Worm (Caenorhabditis elegans) whole organism, early embryonic: ENCODE results near the gene hgap-2.

Experiments
- B0310.2 ChIP-seq: sonication (generic microtip); optimal IDR thresholded peaks from 2 replicates; lab custom pipeline; 2016; ENCODE audit warnings: mild to moderate bottlenecking, missing genetic modification characterization, missing compliant biosample characterization
- F13C5.2 ChIP-seq: sonication (generic microtip); optimal IDR thresholded peaks from 2 replicates; lab custom pipeline; 2017; ENCODE audit warnings: mild to moderate bottlenecking, missing genetic modification characterization, inconsistent platforms, missing compliant biosample characterization
- aly-1 ChIP-seq: sonication (generic microtip); optimal IDR thresholded peaks from 2 replicates; lab custom pipeline; 2016; ENCODE audit warnings: missing genetic modification characterization, missing compliant biosample characterization
- ama-1 ChIP-seq: fragments of 150-350 bp; optimal IDR thresholded peaks from 2 replicates; lab custom pipeline; 2014
- ceh-13 ChIP-seq: fragments of 200-800 bp; sonication (Bioruptor generic); optimal IDR thresholded peaks from 2 replicates; lab custom pipeline; 2018; ENCODE audit warnings: mild to moderate bottlenecking, missing genetic modification characterization, missing compliant biosample characterization
- ceh-36 ChIP-seq: sonication (generic microtip); optimal IDR thresholded peaks from 2 replicates; lab custom pipeline; 2016; ENCODE audit warnings: missing genetic modification characterization, inconsistent platforms, missing compliant biosample characterization
- ets-7 ChIP-seq: sonication (generic microtip); optimal IDR thresholded peaks from 2 replicates; lab custom pipeline; 2016; ENCODE audit warnings: missing genotype, missing genetic modification characterization, missing compliant biosample characterization
- flt-1 ChIP-seq: fragments of 200-800 bp; sonication (Bioruptor generic); IDR thresholded peaks from 2 replicates; pipeline ENCODE4 v1.3.6; 2022; ENCODE audit warnings: missing genetic modification characterization, missing compliant biosample characterization
- hmbx-1 ChIP-seq: sonication (generic microtip); optimal IDR thresholded peaks from 2 replicates; lab custom pipeline; 2016; ENCODE audit warnings: mild to moderate bottlenecking, missing genetic modification characterization, missing compliant biosample characterization
- hmg-4 ChIP-seq: fragments of 200-800 bp; sonication (Bioruptor generic); optimal IDR thresholded peaks from 2 replicates; lab custom pipeline; 2018; ENCODE audit warnings: mild to moderate bottlenecking, missing genetic modification characterization, missing compliant biosample characterization
- hnd-1 ChIP-seq: sonication (generic microtip); optimal IDR thresholded peaks from 2 replicates; lab custom pipeline; 2016; ENCODE audit warnings: missing genetic modification characterization, missing compliant biosample characterization
- pes-1 ChIP-seq: fragments of 200-800 bp; sonication (Bioruptor generic); IDR thresholded peaks from 2 replicates; pipeline ENCODE4 v1.3.6; 2022; ENCODE audit warnings: missing genetic modification reagents, missing genetic modification characterization, missing compliant biosample characterization
- scrt-1 ChIP-seq: fragments of 200-800 bp; sonication (Bioruptor generic); IDR thresholded peaks from 2 replicates; pipeline ENCODE4 v1.3.6; 2022; ENCODE audit warnings: missing genetic modification characterization, missing compliant biosample characterization
- sea-1 ChIP-seq: fragments of 200-800 bp; sonication (Bioruptor generic); conservative IDR thresholded peaks from 2 replicates; pipeline ENCODE4 v1.3.6; 2022; ENCODE audit warnings: missing genetic modification characterization, missing compliant biosample characterization
- tbx-11 ChIP-seq: fragments of 200-800 bp; sonication (Bioruptor generic); IDR thresholded peaks from 2 replicates; pipeline ENCODE4 v1.3.6; 2022; ENCODE audit warnings: missing genetic modification characterization, missing compliant biosample characterization
- tbx-37 ChIP-seq: fragments of 200-800 bp; sonication (Bioruptor generic); conservative IDR thresholded peaks from 2 replicates; pipeline ENCODE4 v1.3.6; 2022; ENCODE audit warnings: missing genetic modification reagents, missing genetic modification characterization, missing compliant biosample characterization
- tra-4 ChIP-seq: sonication (generic microtip); optimal IDR thresholded peaks from 2 replicates; lab custom pipeline; 2017; ENCODE audit warnings: missing genetic modification characterization, missing compliant biosample characterization

Gene hgap-2

ce11 chrII:8707024-8707423, 22.3 kb upstream of the hgap-2 start, which contains the start of gene cup-16:
cup-16 (plus strand) TSS chrII:8707155.
- TF ChIP-seq scrt-1 (GFP tag; lab: Robert Waterston, UW), result no peak
- no peak for TF ChIP-seq F13C5.2 (tag; lab: Kevin White, UChicago)
- TF ChIP-seq tbx-11 (GFP tag; lab: Robert Waterston, UW), result no peak
- no peak for TF ChIP-seq tbx-37 (GFP tag; lab: Robert Waterston, UW)
- TF ChIP-seq tra-4, result no peak
- TF ChIP-seq ama-1, result no peak
- no peak for TF ChIP-seq flt-1 (GFP tag; lab: Robert Waterston, UW)
- no peak for TF ChIP-seq hmg-4 (GFP tag; lab: Kevin White, UChicago)
- TF ChIP-seq hmbx-1 (tag; lab: Kevin White, UChicago), result no peak
- no peak for TF ChIP-seq B0310.2 (tag; lab: Kevin White, UChicago)
- TF ChIP-seq ceh-13 (GFP tag; lab: Kevin White, UChicago), result no peak
- TF ChIP-seq ets-7 (tag; lab: Kevin White, UChicago), result no peak

DNA sequence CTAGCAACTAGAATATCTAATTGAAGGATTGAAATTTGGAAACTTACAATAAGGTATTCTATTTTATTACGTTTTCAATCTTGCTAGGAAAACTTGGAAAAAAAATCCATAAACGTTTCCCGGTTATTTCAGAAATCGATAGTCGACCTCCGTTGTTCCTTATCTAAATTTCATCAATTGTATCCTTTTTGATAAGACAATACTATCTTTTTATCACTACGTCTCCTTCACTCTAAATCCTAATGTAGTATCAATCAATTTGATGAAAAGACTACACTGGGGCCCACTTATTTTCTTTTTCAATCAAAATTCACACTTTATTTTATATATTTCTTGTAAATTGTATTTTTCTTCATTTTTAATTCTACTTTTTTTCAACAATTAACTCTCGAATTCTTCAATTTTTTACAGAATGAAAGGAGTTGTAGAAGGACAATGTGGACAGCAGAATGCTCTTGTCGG, 19.7 kb upstream of the hgap-2 start, which contains the start of gene prx-5:
Gene prx-5 (plus strand): TSS at position 412 of the 462 bp plus-strand sequence.
- TF ChIP-seq ceh-13 (GFP tag; lab: Kevin White, UChicago) (no peak), B0310.2 (tag; lab: Kevin White, UChicago) (no peak), tra-4 (no peak), tbx-11 (GFP tag; lab: Robert Waterston, UW) (no peak), ets-7 (tag; lab: Kevin White, UChicago) (no peak), aly-1 (tag; lab: Kevin White, UChicago) (no peak), flt-1 (GFP tag; lab: Robert Waterston, UW) (no peak)

DNA sequence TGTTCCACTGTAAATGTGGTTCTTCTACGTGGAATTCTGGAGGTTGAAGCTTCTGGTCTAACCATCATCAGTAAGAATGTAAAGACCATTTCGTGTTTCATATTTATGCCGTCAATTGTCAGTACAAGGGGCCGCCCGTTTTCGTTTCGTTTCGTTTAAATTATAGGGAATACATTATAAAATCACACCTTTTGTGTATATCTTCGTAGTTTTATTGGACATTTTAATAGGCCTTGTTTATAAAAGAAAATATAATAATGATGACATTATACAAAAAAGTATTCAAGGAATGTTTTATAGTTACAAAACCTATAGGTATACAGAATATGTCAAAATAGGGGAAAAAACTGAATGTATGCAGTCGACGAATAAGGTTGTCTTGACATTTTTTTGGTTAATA, 19.0 kb upstream of the hgap-2 start, which contains the start of gene ceh-7:
Gene ceh-7 (minus strand): TSS at position 101 of the 400 bp plus-strand sequence.
- TF ChIP-seq tra-4 (no peak), ceh-36 (no peak), ama-1 (no peak), ets-7 (tag; lab: Kevin White, UChicago) (no peak), aly-1 (tag; lab: Kevin White, UChicago) (no peak), B0310.2 (tag; lab: Kevin White, UChicago) (no peak), scrt-1 (GFP tag; lab: Robert Waterston, UW) (no peak), hmg-4 (GFP tag; lab: Kevin White, UChicago) (no peak), hmbx-1 (tag; lab: Kevin White, UChicago) (no peak), flt-1 (GFP tag; lab: Robert Waterston, UW) (no peak), F13C5.2 (tag; lab: Kevin White, UChicago) (no peak)

DNA sequence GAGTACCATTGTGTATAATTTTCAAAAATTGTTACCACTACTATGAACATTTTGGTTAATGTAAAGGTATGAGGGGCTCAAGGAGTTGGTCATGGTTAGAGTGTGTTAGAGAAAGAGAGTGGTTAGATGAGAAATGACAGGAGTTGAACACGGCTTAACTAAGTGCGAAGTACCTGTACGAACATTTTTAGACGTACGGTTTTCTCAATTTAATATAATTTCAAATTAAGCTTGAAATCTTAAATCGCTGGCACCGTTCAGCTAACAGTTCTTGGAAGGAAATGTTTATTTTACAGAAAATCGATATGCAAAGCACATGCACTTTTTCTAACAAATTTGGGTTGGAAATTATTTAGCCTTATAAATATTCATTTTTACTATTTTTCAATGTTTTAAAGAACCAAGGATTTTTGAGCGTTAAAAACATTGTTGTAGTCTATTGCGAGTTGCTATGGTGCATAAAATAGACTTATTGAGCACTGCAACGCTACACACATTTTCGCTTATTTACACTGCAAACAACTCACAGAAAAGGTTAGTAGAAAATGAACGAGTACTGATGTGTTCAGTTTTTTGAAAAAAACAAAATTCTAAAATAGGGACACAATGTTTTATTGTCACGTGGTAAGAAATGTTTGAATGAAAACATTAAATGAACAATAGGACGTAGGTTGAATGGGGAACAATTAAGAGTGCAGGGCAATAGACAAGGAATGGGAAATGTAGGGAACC, 17.1 kb upstream of the hgap-2 start, which contains the start of gene sphk-1:
Gene sphk-1 (minus strand): TSS at position 51 of the 732 bp plus-strand sequence.
- no peak for TF ChIP-seq ama-1
- TF ChIP-seq tra-4, result no peak
- TF ChIP-seq F13C5.2 (tag; lab: Kevin White, UChicago), result no peak
- TF ChIP-seq pes-1 (GFP tag; lab: Robert Waterston, UW), result no peak
- TF ChIP-seq ceh-13 (GFP tag; lab: Kevin White, UChicago), result no peak
- TF ChIP-seq B0310.2 (tag; lab: Kevin White, UChicago), result no peak
- no peak for TF ChIP-seq hmg-4 (GFP tag; lab: Kevin White, UChicago)
- no peak for TF ChIP-seq tbx-37 (GFP tag; lab: Robert Waterston, UW)
- TF ChIP-seq aly-1 (tag; lab: Kevin White, UChicago), result no peak
- TF ChIP-seq tbx-11 (GFP tag; lab: Robert Waterston, UW), result no peak
- no peak for TF ChIP-seq hmbx-1 (tag; lab: Kevin White, UChicago)
- TF ChIP-seq scrt-1 (GFP tag; lab: Robert Waterston, UW), result no peak
- TF ChIP-seq ets-7 (tag; lab: Kevin White, UChicago), result no peak
- TF ChIP-seq hnd-1 (tag; lab: Kevin White, UChicago), result no peak

- no peak for TF ChIP-seq hnd-1 (tag; lab: Kevin White, UChicago)
- TF ChIP-seq aly-1 (tag; lab: Kevin White, UChicago), result no peak
- TF ChIP-seq tra-4, result no peak
- no peak for TF ChIP-seq ets-7 (tag; lab: Kevin White, UChicago)
- no peak for TF ChIP-seq ceh-13 (GFP tag; lab: Kevin White, UChicago)
- no peak for TF ChIP-seq hmg-4 (GFP tag; lab: Kevin White, UChicago)
- TF ChIP-seq ama-1, result no peak
- no peak for TF ChIP-seq ceh-36
- no peak for TF ChIP-seq tbx-37 (GFP tag; lab: Robert Waterston, UW)
- no peak for TF ChIP-seq flt-1 (GFP tag; lab: Robert Waterston, UW)
- TF ChIP-seq hmbx-1 (tag; lab: Kevin White, UChicago), result no peak
- TF ChIP-seq B0310.2 (tag; lab: Kevin White, UChicago), result no peak
- TF ChIP-seq F13C5.2 (tag; lab: Kevin White, UChicago), result no peak
- no peak for TF ChIP-seq sea-1 (GFP tag; lab: Robert Waterston, UW)
- TF ChIP-seq pes-1 (GFP tag; lab: Robert Waterston, UW), result no peak
- no peak for TF ChIP-seq scrt-1 (GFP tag; lab: Robert Waterston, UW)
Measured at ce11 chrII:8701059-8701458, 16.3 kb upstream of the hgap-2 start.

DNA sequence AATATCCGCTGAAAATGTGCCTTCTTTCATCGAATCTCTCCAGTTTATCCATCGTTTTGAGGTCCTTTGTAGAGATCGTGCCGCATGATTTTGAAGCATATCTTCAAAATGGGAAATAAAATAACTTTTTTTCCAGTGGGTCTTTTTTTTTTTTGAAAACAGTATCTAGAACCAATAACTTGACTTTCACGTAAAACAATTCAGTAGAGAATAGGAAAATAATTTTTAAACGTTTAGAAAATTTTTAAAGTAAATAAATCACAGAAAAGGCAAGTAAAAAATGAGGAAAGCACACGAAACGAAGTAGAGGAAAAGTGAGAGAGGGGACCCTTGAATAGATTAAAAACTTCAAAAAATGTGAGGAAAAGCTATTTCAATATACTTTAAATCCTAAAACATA, 14.1 kb upstream of the hgap-2 start, which contains the start of gene chdh-1:
Gene chdh-1 (minus strand): TSS at position 101 of the 400 bp plus-strand sequence.
- TF ChIP-seq scrt-1 (GFP tag; lab: Robert Waterston, UW) (no peak), ama-1 (no peak), tbx-11 (GFP tag; lab: Robert Waterston, UW) (no peak), hmbx-1 (tag; lab: Kevin White, UChicago) (no peak), sea-1 (GFP tag; lab: Robert Waterston, UW) (no peak), tra-4 (no peak), pes-1 (GFP tag; lab: Robert Waterston, UW) (no peak)

DNA sequence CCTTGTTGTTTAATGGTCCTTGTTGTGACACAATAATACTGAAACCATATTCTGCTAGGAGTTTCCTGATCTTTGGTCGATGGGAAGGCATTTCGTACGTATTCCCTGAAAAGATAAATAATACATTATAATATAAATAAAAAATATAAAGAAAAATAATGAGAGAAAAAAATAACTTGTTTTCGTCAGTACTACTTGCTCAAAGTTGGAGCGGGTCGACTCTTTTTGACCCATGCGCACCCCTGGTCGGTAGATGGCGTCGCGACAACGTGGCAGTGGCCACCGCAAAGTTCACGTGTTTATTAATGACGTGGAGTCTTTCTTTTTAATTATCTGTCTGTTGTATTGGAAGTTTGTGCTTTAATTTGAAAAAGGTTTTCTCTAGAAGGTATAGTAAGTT, 11.1 kb upstream of the hgap-2 start, which contains the start of gene C34C6.10:
Gene C34C6.10 (minus strand): TSS at position 101 of the 400 bp plus-strand sequence.
- TF ChIP-seq hmbx-1 (tag; lab: Kevin White, UChicago) (no peak), aly-1 (tag; lab: Kevin White, UChicago) (no peak), hnd-1 (tag; lab: Kevin White, UChicago) (no peak), tra-4 (no peak), scrt-1 (GFP tag; lab: Robert Waterston, UW) (no peak), ceh-36 (no peak)
